Fruit fly (Drosophila melanogaster) whole organism, embryonic: ENCODE measurements around the gene CG31122.

ENCODE experiments used
- Adf1 ChIP-seq: fragments of 200-800 bp; sonication (Bioruptor generic); IDR thresholded peaks from 2 replicates; pipeline ENCODE4 v1.3.6; 2022; ENCODE audit warnings: missing biosample characterization, missing genetic modification characterization
- Bdp1 ChIP-seq: fragments of 200-800 bp; sonication (Bioruptor generic); optimal IDR thresholded peaks from 3 replicates; lab custom pipeline; 2016; ENCODE audit warnings: missing biosample characterization, missing genetic modification characterization
- CG10565 ChIP-seq: fragments of 200-800 bp; sonication (Bioruptor generic); optimal IDR thresholded peaks from 3 replicates; lab custom pipeline; 2016; ENCODE audit warnings: missing biosample characterization, mild to moderate bottlenecking, missing genetic modification characterization
- CG10959 ChIP-seq: fragments of 200-800 bp; sonication (Bioruptor generic); IDR thresholded peaks from 2 replicates; pipeline ENCODE4 v1.3.6; 2022; ENCODE audit warnings: missing biosample characterization, missing genetic modification characterization
- CG11695 ChIP-seq: fragments of 200-800 bp; sonication (Bioruptor generic); IDR thresholded peaks from 3 replicates; pipeline ENCODE4 v1.3.6; 2022; ENCODE audit warnings: missing biosample characterization, missing genetic modification characterization
- CG11723 ChIP-seq: fragments of 200-800 bp; sonication (Bioruptor generic); optimal IDR thresholded peaks from 2 replicates; lab custom pipeline; 2017; ENCODE audit warnings: missing biosample characterization, mild to moderate bottlenecking, missing genetic modification characterization
- CG12769 ChIP-seq: fragments of 200-800 bp; sonication (Bioruptor generic); optimal IDR thresholded peaks from 2 replicates; lab custom pipeline; 2019; ENCODE audit warnings: missing biosample characterization, mild to moderate bottlenecking, missing genetic modification characterization, moderate library complexity
- CG13296 ChIP-seq: fragments of 200-800 bp; sonication (Bioruptor generic); optimal IDR thresholded peaks from 3 replicates; lab custom pipeline; 2018; ENCODE audit warnings: missing biosample characterization, mild to moderate bottlenecking, missing genetic modification characterization
- CG14667 ChIP-seq: fragments of 200-800 bp; sonication (Bioruptor generic); IDR thresholded peaks from 2 replicates; pipeline ENCODE4 v1.3.6; 2022; ENCODE audit warnings: missing biosample characterization, missing genetic modification characterization
- CG15514 ChIP-seq: fragments of 200-800 bp; sonication (Bioruptor generic); optimal IDR thresholded peaks from 3 replicates; lab custom pipeline; 2017; ENCODE audit warnings: missing biosample characterization, missing genetic modification characterization, mild to moderate bottlenecking, moderate library complexity, missing genetic modification reagents
- CG17359 ChIP-seq: fragments of 200-800 bp; sonication (Bioruptor generic); optimal IDR thresholded peaks from 3 replicates; lab custom pipeline; 2018; ENCODE audit warnings: missing biosample characterization, mild to moderate bottlenecking, missing genetic modification characterization, moderate library complexity
- CG2889 ChIP-seq: fragments of 200-800 bp; sonication (Bioruptor generic); IDR thresholded peaks from 3 replicates; pipeline ENCODE4 v1.3.6; 2022; ENCODE audit warnings: missing biosample characterization, missing genetic modification characterization
- CG31441 ChIP-seq: fragments of 200-800 bp; sonication (Bioruptor generic); IDR thresholded peaks from 2 replicates; pipeline ENCODE4 v1.3.6; 2022; ENCODE audit warnings: missing biosample characterization, missing genetic modification characterization
- CG3407 ChIP-seq: fragments of 200-800 bp; sonication (Bioruptor generic); optimal IDR thresholded peaks from 2 replicates; lab custom pipeline; 2018; ENCODE audit warnings: missing biosample characterization, mild to moderate bottlenecking, missing genetic modification characterization
- CG3726 ChIP-seq: fragments of 200-800 bp; sonication (Bioruptor generic); IDR thresholded peaks from 3 replicates; pipeline ENCODE4, ENCODE4 v1.3.6; 2022; ENCODE audit warnings: missing biosample characterization, missing genetic modification characterization
- CG9215 ChIP-seq: fragments of 200-800 bp; sonication (Bioruptor generic); IDR thresholded peaks from 2 replicates; pipeline ENCODE4 v1.3.6; 2022; ENCODE audit warnings: missing biosample characterization, missing genetic modification characterization
- CG9876 ChIP-seq: fragments of 200-800 bp; sonication (Bioruptor generic); optimal IDR thresholded peaks from 2 replicates; lab custom pipeline; 2016; ENCODE audit warnings: missing biosample characterization, missing genetic modification characterization
- ERR ChIP-seq: fragments of 200-800 bp; sonication (Bioruptor generic); optimal IDR thresholded peaks from 2 replicates; lab custom pipeline; 2016; ENCODE audit warnings: missing biosample characterization, missing genetic modification characterization
- Ets65A ChIP-seq: fragments of 200-800 bp; sonication (Bioruptor generic); peaks from one replicate; lab custom pipeline; 2016; ENCODE audit warnings: missing biosample characterization, missing genetic modification characterization
- Fer2 ChIP-seq: fragments of 200-800 bp; sonication (Bioruptor generic); optimal IDR thresholded peaks from 2 replicates; lab custom pipeline; 2018; ENCODE audit warnings: missing biosample characterization, mild to moderate bottlenecking, missing genetic modification characterization, moderate library complexity
- HLHmδ ChIP-seq: fragments of 200-800 bp; sonication (Bioruptor generic); optimal IDR thresholded peaks from 2 replicates; lab custom pipeline; 2018; ENCODE audit warnings: missing biosample characterization, mild to moderate bottlenecking, missing genetic modification characterization, moderate library complexity
- Hey ChIP-seq: fragments of 200-800 bp; sonication (Bioruptor generic); optimal IDR thresholded peaks from 3 replicates; lab custom pipeline; 2018; ENCODE audit warnings: missing biosample characterization, mild to moderate bottlenecking, missing genetic modification characterization
- HmgZ ChIP-seq: fragments of 200-800 bp; sonication (Bioruptor generic); optimal IDR thresholded peaks from 2 replicates; lab custom pipeline; 2018; ENCODE audit warnings: missing biosample characterization, mild to moderate bottlenecking, missing genetic modification characterization
- Nf-YA ChIP-seq: fragments of 200-800 bp; sonication (Bioruptor generic); IDR thresholded peaks from 2 replicates; pipeline ENCODE4 v1.3.6; 2022; ENCODE audit warnings: missing biosample characterization, missing genetic modification characterization
- Sry-δ ChIP-seq: fragments of 200-800 bp; sonication (Bioruptor generic); optimal IDR thresholded peaks from 2 replicates; lab custom pipeline; 2016; ENCODE audit warnings: missing biosample characterization, missing genetic modification characterization
- Vsx1 ChIP-seq: fragments of 200-800 bp; sonication (Bioruptor generic); optimal IDR thresholded peaks from 2 replicates; lab custom pipeline; 2017; ENCODE audit warnings: missing biosample characterization, mild to moderate bottlenecking, missing genetic modification characterization, missing genetic modification reagents
- ash1 ChIP-seq: fragments of 200-800 bp; sonication (Bioruptor generic); optimal IDR thresholded peaks from 2 replicates; lab custom pipeline; 2018; ENCODE audit warnings: missing biosample characterization, mild to moderate bottlenecking, missing genetic modification characterization
- ato ChIP-seq: fragments of 200-800 bp; sonication (Bioruptor generic); IDR thresholded peaks from 2 replicates; pipeline ENCODE4 v1.3.6; 2022; ENCODE audit warnings: missing biosample characterization, missing genetic modification characterization; ENCODE audit not compliant: partially characterized antibody
- chm ChIP-seq: fragments of 200-800 bp; sonication (Bioruptor generic); IDR thresholded peaks from 2 replicates; pipeline ENCODE4 v1.3.6; 2022; ENCODE audit warnings: missing biosample characterization, missing genetic modification characterization
- dmrt99B ChIP-seq: fragments of 200-800 bp; sonication (Bioruptor generic); optimal IDR thresholded peaks from 2 replicates; lab custom pipeline; 2018; ENCODE audit warnings: missing biosample characterization, mild to moderate bottlenecking, missing genetic modification characterization, moderate library complexity
- dpn ChIP-seq, 2 experiments: fragments of 200-800 bp; sonication (Bioruptor generic); optimal IDR thresholded peaks; 3 replicates each; lab custom pipeline; 2016; ENCODE audit warnings: missing biosample characterization in 2 of 2, missing genetic modification characterization in 2 of 2
- eve ChIP-seq, 2 experiments: fragments of >200 bp; optimal IDR thresholded peaks; 2 replicates each; lab custom pipeline; 2017; ENCODE audit warnings: missing biosample characterization in 2 of 2, missing genetic modification characterization in 2 of 2
- ewg ChIP-seq: fragments of 200-800 bp; sonication (Bioruptor generic); optimal IDR thresholded peaks from 3 replicates; lab custom pipeline; 2017; ENCODE audit warnings: mild to moderate bottlenecking, missing biosample characterization, missing genetic modification reagents, missing genetic modification characterization
- exex ChIP-seq: fragments of 200-800 bp; sonication (Bioruptor generic); optimal IDR thresholded peaks from 4 replicates; lab custom pipeline; 2018; ENCODE audit warnings: missing biosample characterization, mild to moderate bottlenecking, missing genetic modification characterization, moderate library complexity
- eyg ChIP-seq: fragments of 200-800 bp; sonication (Bioruptor generic); optimal IDR thresholded peaks from 3 replicates; lab custom pipeline; 2016; ENCODE audit warnings: missing biosample characterization, missing genetic modification characterization
- fd3F ChIP-seq: fragments of 200-800 bp; sonication (Bioruptor generic); optimal IDR thresholded peaks from 2 replicates; lab custom pipeline; 2018; ENCODE audit warnings: missing biosample characterization, mild to moderate bottlenecking, missing genetic modification characterization, moderate library complexity
- gfzf ChIP-seq: fragments of 200-800 bp; sonication (Bioruptor generic); optimal IDR thresholded peaks from 2 replicates; lab custom pipeline; 2016; ENCODE audit warnings: missing biosample characterization, mild to moderate bottlenecking, missing genetic modification characterization, moderate library complexity
- gt ChIP-seq: fragments of 200-800 bp; sonication (Bioruptor generic); IDR thresholded peaks from 2 replicates; pipeline ENCODE4 v1.3.6; 2022; ENCODE audit warnings: missing biosample characterization, missing genetic modification characterization
- kah ChIP-seq: fragments of 200-800 bp; sonication (Bioruptor generic); optimal IDR thresholded peaks from 2 replicates; lab custom pipeline; 2018; ENCODE audit warnings: missing biosample characterization, mild to moderate bottlenecking, missing genetic modification characterization
- lbe ChIP-seq: fragments of 200-800 bp; sonication (Bioruptor generic); optimal IDR thresholded peaks from 2 replicates; lab custom pipeline; 2016; ENCODE audit warnings: missing biosample characterization, mild to moderate bottlenecking, missing genetic modification characterization
- lola ChIP-seq, 3 experiments: fragments of >200 bp in 2 of 3; fragments of 200-800 bp in 1 of 3; sonication (Bioruptor generic) in 1 of 3; optimal IDR thresholded peaks; 2 replicates each; lab custom pipeline; 2017 to 2019; ENCODE audit warnings: missing biosample characterization in 3 of 3, missing genetic modification characterization in 3 of 3, mild to moderate bottlenecking in 1 of 3, moderate library complexity in 1 of 3
- lov ChIP-seq, 2 experiments: fragments of 200-800 bp in 1 of 2; fragments of >200 bp in 1 of 2; sonication (Bioruptor generic) in 1 of 2; IDR thresholded peaks in 1 of 2; optimal IDR thresholded peaks in 1 of 2; 2 replicates in 1 of 2; 3 replicates in 1 of 2; pipeline versions ENCODE4 v1.3.6 to Lab custom; 2017 to 2022; ENCODE audit warnings: missing biosample characterization in 1 of 2, missing genetic modification characterization in 1 of 2
- mirr ChIP-seq: fragments of 200-800 bp; sonication (Bioruptor generic); optimal IDR thresholded peaks from 3 replicates; lab custom pipeline; 2018; ENCODE audit warnings: missing biosample characterization, mild to moderate bottlenecking, missing genetic modification characterization
- onecut ChIP-seq: fragments of 200-800 bp; sonication (Bioruptor generic); IDR thresholded peaks from 2 replicates; pipeline ENCODE4 v1.3.6; 2022; ENCODE audit warnings: missing biosample characterization, missing genetic modification characterization
- psq ChIP-seq: fragments of 200-800 bp; sonication (Bioruptor generic); optimal IDR thresholded peaks from 2 replicates; lab custom pipeline; 2017; ENCODE audit warnings: missing biosample characterization, missing genetic modification characterization
- slp2 ChIP-seq: fragments of 200-800 bp; sonication (Bioruptor generic); optimal IDR thresholded peaks from 2 replicates; lab custom pipeline; 2016; ENCODE audit warnings: missing biosample characterization, missing genetic modification characterization
- sob ChIP-seq: fragments of 200-800 bp; sonication (Bioruptor generic); IDR thresholded peaks from 2 replicates; pipeline ENCODE4 v1.3.6; 2022; ENCODE audit warnings: missing biosample characterization, missing genetic modification characterization
- tap ChIP-seq: fragments of 200-800 bp; optimal IDR thresholded peaks from 3 replicates; lab custom pipeline; 2019; ENCODE audit warnings: missing biosample characterization, mild to moderate bottlenecking, missing genetic modification characterization, moderate library complexity
- unc-4 ChIP-seq: fragments of 200-800 bp; sonication (Bioruptor generic); IDR thresholded peaks from 2 replicates; pipeline ENCODE4 v1.3.6; 2022; ENCODE audit warnings: missing biosample characterization, missing genetic modification characterization; ENCODE audit not compliant: partially characterized antibody

The CG31122 gene

dm6 chr3R:18448059-18448979, 35.6 kb upstream of the CG31122 start (continued):
- TF ChIP-seq CG10959: no peak
- no peak for TF ChIP-seq Nf-YA (GFP tag; lab: Robert Waterston, UW)
- TF ChIP-seq CG10565 (GFP tag; lab: Kevin White, UChicago): no peak
- TF ChIP-seq lola (GFP tag; optimal IDR thresholded peaks at IDR 0.05; lab: Kevin White, UChicago): no peak
- TF ChIP-seq CG15514 (GFP tag; lab: Kevin White, UChicago): no peak
- TF ChIP-seq CG9876 (GFP tag; lab: Kevin White, UChicago): no peak
- TF ChIP-seq CG11695: no peak
- peak; percentile 25 for TF ChIP-seq HmgZ (tag; lab: Kevin White, UChicago)
- no peak for TF ChIP-seq chm
- no peak for TF ChIP-seq slp2
- TF ChIP-seq tap (tag; lab: Kevin White, UChicago): no peak
- TF ChIP-seq CG9215 (GFP tag; lab: Robert Waterston, UW): peak; percentile 67
- peak in 1 of 2 experiments; percentile 32 for TF ChIP-seq dpn (GFP tag; optimal IDR thresholded peaks at IDR 0.05; lab: Kevin White, UChicago)
- TF ChIP-seq HLHmδ (GFP tag; lab: Kevin White, UChicago): no peak
- TF ChIP-seq CG11723 (GFP tag; lab: Kevin White, UChicago): no peak
- TF ChIP-seq kah (GFP tag; lab: Kevin White, UChicago): no peak
- no peak for TF ChIP-seq Fer2 (tag; lab: Kevin White, UChicago)
- TF ChIP-seq lov (optimal IDR thresholded peaks at IDR 0.05; lab: Kevin White, UChicago): no peak
- no peak for TF ChIP-seq lov (GFP tag; IDR thresholded peaks at IDR 0.05; lab: Robert Waterston, UW)
- no peak for TF ChIP-seq eve (GFP tag; optimal IDR thresholded peaks at IDR 0.05; lab: Kevin White, UChicago)
- TF ChIP-seq ERR (GFP tag; lab: Kevin White, UChicago): no peak
- TF ChIP-seq ato (GFP tag; lab: Robert Waterston, UW): no peak
- TF ChIP-seq psq (GFP tag; lab: Kevin White, UChicago): no peak
- no peak for TF ChIP-seq Ets65A
- no peak for TF ChIP-seq CG3726
- no peak for TF ChIP-seq CG3407
- no peak for TF ChIP-seq ewg (GFP tag; lab: Kevin White, UChicago)
- TF ChIP-seq eyg (GFP tag; lab: Kevin White, UChicago): no peak
- TF ChIP-seq Vsx1 (GFP tag; lab: Kevin White, UChicago): no peak
- TF ChIP-seq gfzf (GFP tag; lab: Kevin White, UChicago): no peak
- no peak for TF ChIP-seq CG17359 (tag; lab: Kevin White, UChicago)
- no peak for TF ChIP-seq gt (GFP tag; lab: Robert Waterston, UW)
- no peak for TF ChIP-seq CG14667 (GFP tag; lab: Robert Waterston, UW)
- TF ChIP-seq CG2889 (GFP tag; lab: Robert Waterston, UW): no peak
- no peak for TF ChIP-seq unc-4 (GFP tag; lab: Robert Waterston, UW)
- TF ChIP-seq Hey (tag; lab: Kevin White, UChicago): no peak
- no peak for TF ChIP-seq onecut (GFP tag; lab: Robert Waterston, UW)
- no peak for TF ChIP-seq CG31441 (GFP tag; lab: Robert Waterston, UW)
- TF ChIP-seq exex (tag; lab: Kevin White, UChicago): no peak
- TF ChIP-seq lbe (GFP tag; lab: Kevin White, UChicago): peak; percentile 80
- TF ChIP-seq dmrt99B (tag; lab: Kevin White, UChicago): no peak
- no peak for TF ChIP-seq Sry-δ
- no peak for TF ChIP-seq fd3F
- no peak for TF ChIP-seq ash1 (GFP tag; lab: Kevin White, UChicago)
- no peak for TF ChIP-seq CG13296
- no peak for TF ChIP-seq CG12769 (tag; lab: Kevin White, UChicago)
- TF ChIP-seq Bdp1 (GFP tag; lab: Kevin White, UChicago): no peak
- no peak for TF ChIP-seq sob (GFP tag; lab: Robert Waterston, UW)
- TF ChIP-seq mirr (GFP tag; lab: Kevin White, UChicago): no peak
- TF ChIP-seq Adf1: peak; percentile 89
